Fruit fly (Drosophila melanogaster): ENCODE data around the gene CG10621.

dm6 chr2L:18980982-18981381 lies 26.8 kb upstream of the CG10621 start:
- TF ChIP-seq Myc (optimal IDR thresholded peaks at IDR 0.05) (no peak), ttk (optimal IDR thresholded peaks at IDR 0.05) (no peak), h (optimal IDR thresholded peaks at IDR 0.05) (no peak)

All from Kc167 (cell line).